Fruit fly (Drosophila melanogaster) whole organism, embryonic: ENCODE data around the gene Lim1.
A peak's percentile ranks its signal among the peaks of the same experiment; 100 is the strongest.

Experiments
- Abd-B ChIP-seq: fragments of 200-800 bp; sonication (Bioruptor generic); optimal IDR thresholded peaks from 2 replicates; lab custom pipeline; 2018; ENCODE audit warnings: missing biosample characterization, mild to moderate bottlenecking, missing genetic modification characterization, moderate library complexity
- Aef1 ChIP-seq: fragments of 200-800 bp; sonication (Bioruptor generic); IDR thresholded peaks from 3 replicates; pipeline ENCODE4 v1.3.6; 2022; ENCODE audit warnings: missing biosample characterization, missing genetic modification characterization
- Atf-2 ChIP-seq: fragments of 200-800 bp; sonication (Bioruptor generic); optimal IDR thresholded peaks from 2 replicates; lab custom pipeline; 2016; ENCODE audit warnings: missing biosample characterization, missing genetic modification characterization
- CG12299 ChIP-seq: fragments of 200-800 bp; sonication (Bioruptor generic); optimal IDR thresholded peaks from 2 replicates; lab custom pipeline; 2018; ENCODE audit warnings: missing biosample characterization, mild to moderate bottlenecking, missing genetic modification characterization
- CG14965 ChIP-seq: fragments of 200-800 bp; sonication (Bioruptor generic); optimal IDR thresholded peaks from 2 replicates; lab custom pipeline; 2016; ENCODE audit warnings: missing biosample characterization, missing genetic modification characterization, borderline replicate concordance
- CG1529 ChIP-seq: fragments of 200-800 bp; sonication (Bioruptor generic); optimal IDR thresholded peaks from 3 replicates; lab custom pipeline; 2018; ENCODE audit warnings: missing biosample characterization, missing genetic modification characterization
- CG1647 ChIP-seq: fragments of 200-800 bp; sonication (Bioruptor generic); optimal IDR thresholded peaks from 3 replicates; lab custom pipeline; 2016; ENCODE audit warnings: missing biosample characterization, missing genetic modification characterization
- CG16815 ChIP-seq: fragments of 200-800 bp; sonication (Bioruptor generic); optimal IDR thresholded peaks from 3 replicates; lab custom pipeline; 2017; ENCODE audit warnings: missing biosample characterization, mild to moderate bottlenecking, missing genetic modification characterization
- CG16863 ChIP-seq: fragments of 200-800 bp; sonication (Bioruptor generic); optimal IDR thresholded peaks from 3 replicates; lab custom pipeline; 2016; ENCODE audit warnings: missing biosample characterization, missing genetic modification characterization
- CG1792 ChIP-seq: fragments of 200-800 bp; sonication (Bioruptor generic); optimal IDR thresholded peaks from 2 replicates; lab custom pipeline; 2016; ENCODE audit warnings: missing biosample characterization, missing genetic modification characterization
- CG32767 ChIP-seq: fragments of 200-800 bp; sonication (Bioruptor generic); IDR thresholded peaks from 2 replicates; pipeline ENCODE4 v1.3.6; 2022; ENCODE audit warnings: missing biosample characterization, missing genetic modification characterization
- CG33213 ChIP-seq: fragments of 200-800 bp; sonication (Bioruptor generic); optimal IDR thresholded peaks from 3 replicates; lab custom pipeline; 2016; ENCODE audit warnings: missing biosample characterization, missing genetic modification characterization
- CG34422 ChIP-seq: fragments of 200-800 bp; sonication (Bioruptor generic); IDR thresholded peaks from 3 replicates; pipeline ENCODE4 v1.3.6; 2022; ENCODE audit warnings: missing biosample characterization, missing genetic modification characterization
- CG4328 ChIP-seq: fragments of 200-800 bp; sonication (Bioruptor generic); optimal IDR thresholded peaks from 3 replicates; lab custom pipeline; 2017; ENCODE audit warnings: missing biosample characterization, missing genetic modification reagents, missing genetic modification characterization
- CG43689 ChIP-seq: fragments of 200-800 bp; sonication (Bioruptor generic); IDR thresholded peaks from 2 replicates; pipeline ENCODE4 v1.3.6; 2022; ENCODE audit warnings: missing biosample characterization, missing genetic modification characterization
- CG7963 ChIP-seq: fragments of 200-800 bp; sonication (Bioruptor generic); IDR thresholded peaks from 3 replicates; pipeline ENCODE4 v1.3.6; 2022; ENCODE audit warnings: missing biosample characterization, missing genetic modification characterization; ENCODE audit not compliant: partially characterized antibody
- CG9437 ChIP-seq: fragments of 200-800 bp; sonication (Bioruptor generic); optimal IDR thresholded peaks from 2 replicates; lab custom pipeline; 2018; ENCODE audit warnings: missing biosample characterization, mild to moderate bottlenecking, missing genetic modification characterization
- CTCF ChIP-seq: fragments of 200-800 bp; sonication (Bioruptor generic); optimal IDR thresholded peaks from 2 replicates; lab custom pipeline; 2017; ENCODE audit warnings: missing biosample characterization, mild to moderate bottlenecking, missing genetic modification characterization, moderate library complexity
- CoRest ChIP-seq: fragments of 200-800 bp; sonication (Bioruptor generic); optimal IDR thresholded peaks from 3 replicates; lab custom pipeline; 2018; ENCODE audit warnings: missing biosample characterization, mild to moderate bottlenecking, missing genetic modification characterization, moderate library complexity
- CrebB ChIP-seq: fragments of 200-800 bp; sonication (Bioruptor generic); optimal IDR thresholded peaks from 3 replicates; lab custom pipeline; 2018; ENCODE audit warnings: missing biosample characterization, mild to moderate bottlenecking, missing genetic modification characterization
- Dip2 ChIP-seq: fragments of 200-800 bp; sonication (Bioruptor generic); IDR thresholded peaks from 2 replicates; pipeline ENCODE4 v1.3.6; 2022; ENCODE audit warnings: missing biosample characterization, missing genetic modification characterization
- Drgx ChIP-seq: fragments of 200-800 bp; sonication (Bioruptor generic); IDR thresholded peaks from 2 replicates; pipeline ENCODE4 v1.3.6; 2022; ENCODE audit warnings: missing biosample characterization, missing genetic modification characterization
- E2f2 ChIP-seq: fragments of 200-800 bp; sonication (Bioruptor generic); IDR thresholded peaks from 2 replicates; pipeline ENCODE4 v1.3.6; 2022; ENCODE audit warnings: missing biosample characterization, missing genetic modification characterization
- Hey ChIP-seq: fragments of 200-800 bp; sonication (Bioruptor generic); optimal IDR thresholded peaks from 3 replicates; lab custom pipeline; 2018; ENCODE audit warnings: missing biosample characterization, mild to moderate bottlenecking, missing genetic modification characterization
- Hmr ChIP-seq: fragments of 200-800 bp; sonication (Bioruptor generic); optimal IDR thresholded peaks from 3 replicates; lab custom pipeline; 2017; ENCODE audit warnings: mild to moderate bottlenecking, missing biosample characterization, missing genetic modification reagents, missing genetic modification characterization
- Spps ChIP-seq: fragments of 200-800 bp; sonication (Bioruptor generic); optimal IDR thresholded peaks from 2 replicates; lab custom pipeline; 2018; ENCODE audit warnings: missing biosample characterization, mild to moderate bottlenecking, missing genetic modification characterization
- Xrp1 ChIP-seq: fragments of 200-800 bp; sonication (Bioruptor generic); IDR thresholded peaks from 2 replicates; pipeline ENCODE4 v1.3.6; 2022; ENCODE audit warnings: missing biosample characterization, missing genetic modification characterization
- al ChIP-seq: fragments of 200-800 bp; sonication (Bioruptor generic); IDR thresholded peaks from 2 replicates; pipeline ENCODE4 v1.3.6; 2022; ENCODE audit warnings: missing biosample characterization, missing genetic modification characterization
- ap ChIP-seq: fragments of 200-800 bp; sonication (Bioruptor generic); IDR thresholded peaks from 2 replicates; pipeline ENCODE4 v1.3.6; 2022; ENCODE audit warnings: missing biosample characterization, missing genetic modification characterization
- bigmax ChIP-seq: fragments of 200-800 bp; sonication (Bioruptor generic); optimal IDR thresholded peaks from 2 replicates; lab custom pipeline; 2018; ENCODE audit warnings: missing biosample characterization, mild to moderate bottlenecking, missing genetic modification characterization
- dm ChIP-seq: fragments of 200-800 bp; sonication (Bioruptor generic); optimal IDR thresholded peaks from 3 replicates; lab custom pipeline; 2016; ENCODE audit warnings: missing biosample characterization, missing genetic modification characterization
- dmrt11E ChIP-seq: fragments of 200-800 bp; sonication (Bioruptor generic); optimal IDR thresholded peaks from 3 replicates; lab custom pipeline; 2018; ENCODE audit warnings: missing biosample characterization, mild to moderate bottlenecking, missing genetic modification characterization, moderate library complexity
- dysf ChIP-seq: fragments of 200-800 bp; sonication (Bioruptor generic); IDR thresholded peaks from 3 replicates; pipeline ENCODE4 v1.3.6; 2022; ENCODE audit warnings: missing biosample characterization, missing genetic modification characterization
- hb ChIP-seq: fragments of 200-800 bp; sonication (Bioruptor generic); IDR thresholded peaks from 3 replicates; pipeline ENCODE4 v1.3.6; 2022; ENCODE audit warnings: missing biosample characterization, missing genetic modification characterization; ENCODE audit not compliant: partially characterized antibody
- hbn ChIP-seq: fragments of 200-800 bp; sonication (Bioruptor generic); IDR thresholded peaks from 2 replicates; pipeline ENCODE4 v1.3.6; 2022; ENCODE audit warnings: missing biosample characterization, missing genetic modification characterization; ENCODE audit not compliant: partially characterized antibody
- jing ChIP-seq: fragments of 200-800 bp; sonication (Bioruptor generic); optimal IDR thresholded peaks from 2 replicates; lab custom pipeline; 2018; ENCODE audit warnings: missing biosample characterization, mild to moderate bottlenecking, missing genetic modification characterization
- ken ChIP-seq: fragments of 200-800 bp; sonication (Bioruptor generic); IDR thresholded peaks from 3 replicates; pipeline ENCODE4 v1.3.6; 2022; ENCODE audit warnings: missing biosample characterization, missing genetic modification characterization
- knrl ChIP-seq: fragments of 200-800 bp; sonication (Bioruptor generic); IDR thresholded peaks from 3 replicates; pipeline ENCODE4 v1.3.6; 2022; ENCODE audit warnings: missing biosample characterization, missing genetic modification characterization; ENCODE audit not compliant: partially characterized antibody
- lilli ChIP-seq: fragments of 200-800 bp; sonication (Bioruptor generic); optimal IDR thresholded peaks from 3 replicates; lab custom pipeline; 2016; ENCODE audit warnings: missing biosample characterization, missing genetic modification characterization
- nom ChIP-seq: fragments of 200-800 bp; sonication (Bioruptor generic); optimal IDR thresholded peaks from 2 replicates; lab custom pipeline; 2017; ENCODE audit warnings: missing biosample characterization, missing genetic modification characterization, mild to moderate bottlenecking, moderate library complexity, missing genetic modification reagents
- oc ChIP-seq: fragments of 200-800 bp; sonication (Bioruptor generic); optimal IDR thresholded peaks from 2 replicates; lab custom pipeline; 2018; ENCODE audit warnings: missing biosample characterization, mild to moderate bottlenecking, missing genetic modification characterization, moderate library complexity
- pnt ChIP-seq: fragments of 200-800 bp; sonication (Bioruptor generic); optimal IDR thresholded peaks from 3 replicates; lab custom pipeline; 2016; ENCODE audit warnings: missing biosample characterization, missing genetic modification characterization
- pros ChIP-seq: fragments of 200-800 bp; sonication (Bioruptor generic); optimal IDR thresholded peaks from 3 replicates; lab custom pipeline; 2019; ENCODE audit warnings: missing biosample characterization, mild to moderate bottlenecking, missing genetic modification characterization, moderate library complexity
- psq ChIP-seq: fragments of 200-800 bp; sonication (Bioruptor generic); optimal IDR thresholded peaks from 2 replicates; lab custom pipeline; 2017; ENCODE audit warnings: missing biosample characterization, missing genetic modification characterization
- row ChIP-seq: fragments of 200-800 bp; sonication (Bioruptor generic); IDR thresholded peaks from 3 replicates; pipeline ENCODE4 v1.3.6; 2022; ENCODE audit warnings: missing biosample characterization, missing genetic modification characterization
- run ChIP-seq: fragments of 200-800 bp; sonication (Bioruptor generic); optimal IDR thresholded peaks from 3 replicates; lab custom pipeline; 2018; ENCODE audit warnings: missing biosample characterization, mild to moderate bottlenecking, missing genetic modification characterization
- shn ChIP-seq: fragments of 200-800 bp; sonication (Bioruptor generic); optimal IDR thresholded peaks from 3 replicates; lab custom pipeline; 2016; ENCODE audit warnings: missing biosample characterization, missing genetic modification characterization
- sna ChIP-seq: fragments of 200-800 bp; sonication (Bioruptor generic); IDR thresholded peaks from 2 replicates; pipeline ENCODE4 v1.3.6; 2022; ENCODE audit warnings: missing biosample characterization, missing genetic modification characterization; ENCODE audit not compliant: partially characterized antibody
- stc ChIP-seq: fragments of 200-800 bp; sonication (Bioruptor generic); IDR thresholded peaks from 2 replicates; pipeline ENCODE4 v1.3.6; 2022; ENCODE audit warnings: missing biosample characterization, missing genetic modification characterization

Gene Lim1

dm6 chrX:8714064-8715046 lies 91.2 kb downstream of the Lim1 start, which contains the start of the genes CG2004 and CG1785 (continued):
- TF ChIP-seq oc (tag; lab: Kevin White, UChicago) (peak; percentile 69), CG34422 (GFP tag; lab: Robert Waterston, UW) (peak; percentile 95), pros (GFP tag; lab: Kevin White, UChicago) (no peak), CG16863 (GFP tag; lab: Kevin White, UChicago) (peak; percentile 82), CG14965 (GFP tag; lab: Kevin White, UChicago) (no peak), Hmr (GFP tag; lab: Kevin White, UChicago) (peak; percentile 92), CoRest (tag; lab: Kevin White, UChicago) (peak; percentile 92), dysf (GFP tag; lab: Robert Waterston, UW) (peak; percentile 93), Hey (tag; lab: Kevin White, UChicago) (peak; percentile 79), sna (GFP tag; lab: Robert Waterston, UW) (peak; percentile 79), bigmax (GFP tag; lab: Kevin White, UChicago) (no peak), CG1647 (GFP tag; lab: Kevin White, UChicago) (peak; percentile 78), CG16815 (GFP tag; lab: Kevin White, UChicago) (peak; percentile 90), Spps (tag; lab: Kevin White, UChicago) (peak; percentile 71), CG12299 (tag; lab: Kevin White, UChicago) (peak; percentile 77), lilli (GFP tag; lab: Kevin White, UChicago) (peak; percentile 96), dm (GFP tag; lab: Kevin White, UChicago) (peak; percentile 89), hb (peak; percentile 62; the same call in 1 of the 3 replicates), CG9437 (peak; percentile 78), knrl (peak; percentile 75), Abd-B (GFP tag; lab: Kevin White, UChicago) (peak; percentile 2), al (GFP tag; lab: Robert Waterston, UW) (peak; percentile 92), row (GFP tag; lab: Robert Waterston, UW) (peak; percentile 97), CTCF (GFP tag; lab: Kevin White, UChicago) (no peak), Atf-2 (GFP tag; lab: Kevin White, UChicago) (peak; percentile 59), CG32767 (peak; percentile 82), psq (GFP tag; lab: Kevin White, UChicago) (peak; percentile 77), CG1792 (GFP tag; lab: Kevin White, UChicago) (peak; percentile 72), jing (GFP tag; lab: Kevin White, UChicago) (peak; percentile 70), hbn (GFP tag; lab: Robert Waterston, UW) (peak; percentile 73; the same call in 1 of the 2 replicates), CG4328 (GFP tag; lab: Kevin White, UChicago) (peak; percentile 83), Drgx (GFP tag; lab: Robert Waterston, UW) (peak; percentile 82), CG33213 (GFP tag; lab: Kevin White, UChicago) (peak; percentile 79), CrebB (tag; lab: Kevin White, UChicago) (peak; percentile 66), pnt (peak; percentile 76), shn (GFP tag; lab: Kevin White, UChicago) (peak; percentile 81), CG7963 (GFP tag; lab: Robert Waterston, UW) (no peak), CG43689 (peak; percentile 81), CG1529 (GFP tag; lab: Kevin White, UChicago) (peak; percentile 84), run (tag; lab: Kevin White, UChicago) (peak; percentile 58), Aef1 (GFP tag; lab: Robert Waterston, UW) (peak; percentile 93), E2f2 (GFP tag; lab: Robert Waterston, UW) (peak; percentile 73; the same call in 1 of the 2 replicates), stc (GFP tag; lab: Robert Waterston, UW) (peak; percentile 81), dmrt11E (tag; lab: Kevin White, UChicago) (peak; percentile 89), nom (GFP tag; lab: Kevin White, UChicago) (peak; percentile 65), ken (peak; percentile 95), ap (GFP tag; lab: Robert Waterston, UW) (peak; percentile 89), Dip2 (GFP tag; lab: Robert Waterston, UW) (no peak), Xrp1 (peak; percentile 96)
